Worm (Caenorhabditis elegans): ENCODE results near the gene srj-21.

srj-21 gene

DNA sequence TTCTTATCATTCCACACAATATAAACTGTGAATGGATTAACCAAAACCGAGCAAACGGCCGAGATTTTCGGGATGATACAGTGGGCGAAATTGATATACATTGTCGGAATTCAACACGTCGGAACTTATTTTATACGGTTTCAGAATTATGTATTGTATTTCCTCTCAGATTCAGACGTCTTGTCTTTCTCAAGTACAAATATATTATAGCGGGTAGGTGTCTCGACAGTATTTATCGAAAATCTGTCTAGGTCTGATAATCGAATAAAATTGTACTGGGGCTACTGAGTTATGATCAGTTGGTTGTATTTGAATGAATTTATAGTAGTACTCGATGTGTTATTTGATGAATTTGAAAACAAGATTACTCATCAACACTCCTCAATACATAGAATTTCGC is 1.5 kb upstream of the srj-21 start, which contains the start of gene srj-22:
TSS of gene srj-22 (minus strand) at position 101 of the 400 bp plus-strand sequence.
- no peak for TF ChIP-seq sptf-1 (tag; optimal IDR thresholded peaks at IDR 0.05)
- TF ChIP-seq pha-4 (tag; optimal IDR thresholded peaks at IDR 0.05), result no peak
- TF ChIP-seq mab-5 (tag; optimal IDR thresholded peaks at IDR 0.05), result no peak
- TF ChIP-seq nhr-12 (tag; optimal IDR thresholded peaks at IDR 0.05), result no peak
- TF ChIP-seq sem-2 (GFP tag; optimal IDR thresholded peaks at IDR 0.05), result no peak
- TF ChIP-seq ces-1 (GFP tag; optimal IDR thresholded peaks at IDR 0.05), result no peak
- no peak for TF ChIP-seq ztf-11 (tag; optimal IDR thresholded peaks at IDR 0.05)
- no peak for TF ChIP-seq cnd-1 (tag; optimal IDR thresholded peaks at IDR 0.05)
- TF ChIP-seq hlh-1 (tag; optimal IDR thresholded peaks at IDR 0.05), result no peak
- TF ChIP-seq blmp-1 (tag; optimal IDR thresholded peaks at IDR 0.05), result no peak
- TF ChIP-seq ceh-83 (GFP tag; optimal IDR thresholded peaks at IDR 0.05), result no peak
- TF ChIP-seq lin-32 (GFP tag; optimal IDR thresholded peaks at IDR 0.05), result no peak
- no peak for TF ChIP-seq nhr-28 (tag; optimal IDR thresholded peaks at IDR 0.05)
- TF ChIP-seq ham-2 (GFP tag; optimal IDR thresholded peaks at IDR 0.05), result no peak

DNA sequence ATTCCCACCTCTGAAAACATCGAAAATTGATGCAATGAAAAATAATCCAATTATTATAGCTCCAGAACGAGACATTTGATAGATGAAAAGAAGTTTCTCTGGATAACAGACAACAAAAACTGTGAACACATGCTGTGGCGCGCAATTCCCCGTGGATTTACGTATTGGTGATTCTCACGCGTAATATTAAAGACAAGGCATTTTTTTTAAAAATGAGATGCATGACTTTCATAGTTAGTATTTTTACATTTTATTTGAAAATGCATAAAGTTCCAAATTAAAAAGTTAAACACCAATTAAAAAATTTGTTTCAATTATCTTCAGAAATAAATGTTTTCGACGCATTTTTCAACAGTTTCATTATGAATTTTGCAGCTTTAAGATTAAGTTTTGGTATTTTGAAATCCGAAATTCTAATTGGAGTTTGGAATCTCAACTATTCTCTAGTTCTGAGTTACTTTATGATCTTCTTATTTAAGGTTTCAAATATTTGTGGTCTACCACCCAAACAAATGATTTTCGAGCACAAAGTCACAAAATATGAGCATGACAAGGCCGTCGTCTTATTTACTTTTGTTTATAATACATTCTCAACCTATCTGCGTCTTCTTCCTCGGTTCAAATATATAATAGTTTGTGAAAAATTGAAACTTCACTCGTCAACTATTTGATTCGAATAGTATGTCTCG is 2.3 kb downstream of the srj-21 start, which contains the start of the genes selt-1.2 and F28H7.2:
TSS of gene selt-1.2 (minus strand) at position 101 of the 689 bp plus-strand sequence.
TSS of gene F28H7.2 (plus strand) at position 639 of the 689 bp plus-strand sequence.
- TF ChIP-seq lin-32 (GFP tag; optimal IDR thresholded peaks at IDR 0.05) (no peak), elt-1 (tag; optimal IDR thresholded peaks at IDR 0.05; ENCODE audit: borderline replicate concordance, insufficient read depth) (no peak), ceh-43 (GFP tag; optimal IDR thresholded peaks at IDR 0.05) (no peak), unc-120 (tag; optimal IDR thresholded peaks at IDR 0.05; ENCODE audit: poor library complexity, severe bottlenecking) (no peak), pha-4 (tag; optimal IDR thresholded peaks at IDR 0.05) (no peak), flh-1 (GFP tag; optimal IDR thresholded peaks at IDR 0.05) (no peak), lsy-2 (tag; optimal IDR thresholded peaks at IDR 0.05) (no peak), mab-5 (tag; optimal IDR thresholded peaks at IDR 0.05) (no peak), zip-8 (tag; optimal IDR thresholded peaks at IDR 0.05) (no peak), ztf-11 (tag; optimal IDR thresholded peaks at IDR 0.05) (no peak), lin-13 (tag; optimal IDR thresholded peaks at IDR 0.05) (no peak)

DNA sequence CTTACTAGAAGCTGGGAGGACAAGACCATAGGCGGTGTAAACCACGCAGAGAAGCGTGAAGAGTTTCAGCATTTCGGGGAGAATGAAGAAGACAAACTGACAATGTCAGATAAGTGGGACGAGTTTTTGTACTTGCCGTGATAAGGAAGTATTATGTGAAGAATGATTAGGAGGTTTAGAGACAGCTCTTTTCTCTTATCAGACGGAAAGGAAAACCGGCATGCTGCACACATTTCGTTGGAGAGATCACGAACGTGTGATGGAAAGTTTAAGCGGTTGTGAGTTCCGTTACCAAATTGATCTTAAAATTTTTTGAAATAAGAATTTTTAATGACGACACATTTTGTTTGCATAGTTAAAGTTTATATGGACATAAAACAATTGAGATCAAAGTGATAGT is 5.5 kb downstream of the srj-21 start, which contains the start of gene F28H7.3:
TSS of gene F28H7.3 (minus strand) at position 159 of the 400 bp plus-strand sequence.
- TF ChIP-seq pha-4 (tag; optimal IDR thresholded peaks at IDR 0.05) (no peak), nhr-2 (tag; optimal IDR thresholded peaks at IDR 0.05) (no peak), ces-1 (GFP tag; optimal IDR thresholded peaks at IDR 0.05) (no peak), nhr-12 (tag; optimal IDR thresholded peaks at IDR 0.05) (no peak), mab-5 (tag; optimal IDR thresholded peaks at IDR 0.05) (no peak), blmp-1 (tag; optimal IDR thresholded peaks at IDR 0.05) (no peak), lsy-2 (tag; optimal IDR thresholded peaks at IDR 0.05) (no peak), flh-1 (GFP tag; optimal IDR thresholded peaks at IDR 0.05) (no peak), drap-1 (GFP tag; optimal IDR thresholded peaks at IDR 0.05) (no peak), nhr-76 (tag; optimal IDR thresholded peaks at IDR 0.05) (no peak)

DNA sequence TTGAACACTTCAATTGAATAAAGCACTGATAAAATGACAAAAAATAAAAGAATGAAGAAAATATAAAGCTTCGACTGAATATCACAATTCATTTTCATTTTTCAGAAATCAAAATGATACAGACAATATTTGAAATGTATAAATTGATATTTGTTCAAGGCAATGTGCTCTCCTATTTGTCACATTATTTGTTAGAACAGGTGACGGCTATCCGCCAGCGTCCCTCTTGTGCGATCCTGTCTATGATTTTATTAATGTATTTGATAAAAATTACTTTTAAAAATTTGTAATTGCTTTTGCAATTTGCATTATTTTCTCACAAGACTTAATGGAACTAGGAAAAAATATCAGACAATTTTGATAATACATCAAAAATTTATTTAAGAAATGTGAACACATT is 8.9 kb downstream of the srj-21 start, which contains the start of gene F28H7.7:
TSS of gene F28H7.7 (minus strand) at position 101 of the 400 bp plus-strand sequence.
- TF ChIP-seq mab-5 (tag; optimal IDR thresholded peaks at IDR 0.05), result no peak

DNA sequence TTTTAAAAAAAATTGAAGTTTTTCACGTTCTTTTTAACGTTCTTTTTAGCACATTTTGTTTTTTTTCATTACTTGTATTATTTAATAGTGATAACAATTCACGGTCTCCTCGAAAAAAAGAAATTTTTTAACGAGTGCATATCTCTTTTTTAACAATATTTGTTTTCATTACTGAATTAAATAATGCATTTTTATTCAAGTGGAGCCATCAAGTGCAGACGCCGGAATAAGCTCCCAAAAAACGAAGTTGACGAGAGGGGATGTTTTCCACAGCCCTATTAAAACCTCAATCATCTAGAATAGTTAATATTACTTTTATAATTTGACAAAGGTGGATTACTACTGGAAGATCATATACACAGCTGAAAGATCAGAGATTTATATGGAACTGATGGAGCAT is 11.6 kb downstream of the srj-21 start, which contains the start of gene irld-6:
TSS of gene irld-6 (minus strand) at position 101 of the 400 bp plus-strand sequence.
- TF ChIP-seq mls-2 (tag; optimal IDR thresholded peaks at IDR 0.05) (no peak), unc-39 (tag; optimal IDR thresholded peaks at IDR 0.05) (no peak)

DNA sequence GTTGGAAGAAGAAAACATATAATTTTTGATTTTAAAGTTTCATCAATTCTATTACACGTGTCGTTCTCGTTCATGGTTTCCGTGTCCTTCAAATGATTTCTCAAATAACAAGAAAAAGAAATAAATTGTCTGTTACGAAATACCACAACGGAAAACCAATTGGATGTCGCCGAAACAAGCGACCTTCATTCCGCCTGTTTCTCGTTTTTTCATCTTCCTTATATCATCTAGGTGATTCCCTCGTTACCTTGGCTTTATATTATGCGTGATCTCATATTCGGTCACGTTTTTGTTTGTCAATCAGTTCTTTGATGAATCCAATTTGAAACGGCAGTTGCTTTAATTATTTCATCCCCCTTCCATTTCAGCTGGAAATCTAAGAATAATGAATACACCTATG is 12.0 kb downstream of the srj-21 start:
- TF ChIP-seq lin-32 (GFP tag; optimal IDR thresholded peaks at IDR 0.05) (no peak), elt-3 (tag; optimal IDR thresholded peaks at IDR 0.05) (no peak), unc-39 (tag; optimal IDR thresholded peaks at IDR 0.05) (no peak), mab-5 (tag; optimal IDR thresholded peaks at IDR 0.05) (no peak), lin-13 (tag; optimal IDR thresholded peaks at IDR 0.05) (no peak), blmp-1 (tag; optimal IDR thresholded peaks at IDR 0.05) (no peak)
